Fruit fly (Drosophila melanogaster) ovary, adult (tissue): ENCODE results near the gene CG4367.

Experiments used
- CG17801 ChIP-seq: fragments of 200-800 bp; optimal IDR thresholded peaks from 2 replicates; lab custom pipeline; 2019; ENCODE audit warnings: missing biosample characterization, mild to moderate bottlenecking, missing genetic modification characterization, moderate library complexity; ENCODE audit not compliant: partially characterized antibody

The CG4367 gene

DNA sequence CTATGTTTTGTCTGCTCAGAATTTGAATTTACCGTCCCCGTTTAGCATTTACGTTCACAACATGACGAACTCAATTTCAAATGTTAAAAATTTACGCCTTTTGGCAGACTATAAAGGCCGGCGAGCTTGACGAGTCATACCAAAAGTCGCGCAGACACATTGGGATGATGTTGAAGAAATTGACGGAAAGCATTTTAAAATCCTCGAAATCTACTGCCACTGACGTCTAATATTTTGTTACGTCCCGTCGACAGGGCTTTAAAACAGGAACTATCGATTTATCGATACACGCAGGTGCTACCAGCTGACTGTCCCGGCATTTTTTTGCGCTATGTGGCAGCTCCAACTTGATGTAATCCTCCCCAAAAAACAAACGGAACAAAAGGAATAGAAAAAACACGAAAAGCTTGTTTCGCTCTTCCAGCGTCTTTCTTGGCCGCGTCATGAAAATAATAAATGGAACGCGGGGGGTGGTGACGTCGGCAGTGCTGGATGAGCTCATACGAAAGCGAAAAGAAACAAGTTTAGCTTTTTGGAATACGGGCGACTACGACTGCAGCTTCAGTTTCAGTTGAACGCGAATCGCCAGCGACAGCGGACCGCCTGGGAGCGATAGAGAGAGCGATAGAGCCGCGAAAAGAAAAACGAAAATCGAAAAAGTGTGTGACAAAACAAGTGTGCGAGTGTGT is 4.3 kb upstream of the CG4367 start, which contains the start of gene Orp8:
TSS of gene Orp8 (plus strand) at position 373 of the 689 bp plus-strand sequence.
- peak; percentile 87 for TF ChIP-seq CG17801

DNA sequence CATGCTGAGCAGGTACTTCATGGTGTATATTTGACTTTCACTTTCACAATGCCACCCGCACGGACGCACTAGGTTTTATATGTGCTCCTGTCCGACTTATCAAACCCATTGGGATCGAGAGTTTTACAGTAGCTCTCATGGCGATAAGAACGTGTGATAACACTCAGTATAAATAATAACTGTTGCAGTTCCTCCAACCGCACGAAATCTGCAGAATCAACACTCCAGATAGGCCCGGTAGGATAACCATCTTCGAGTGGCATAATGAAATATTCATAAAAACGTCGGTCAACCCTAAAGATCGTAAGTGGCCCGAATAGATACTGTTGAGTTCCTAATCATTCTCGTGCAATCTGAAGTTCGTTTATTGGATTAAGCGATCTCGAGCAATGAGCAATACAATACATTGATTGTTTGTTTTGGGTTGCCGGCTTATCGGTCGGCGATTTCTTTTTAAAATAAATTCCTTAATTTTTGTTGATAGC is 2.8 kb upstream of the CG4367 start, which contains the start of gene CG4362:
TSS of gene CG4362 (minus strand) at position 51 of the 485 bp plus-strand sequence.
- no peak for TF ChIP-seq CG17801

DNA sequence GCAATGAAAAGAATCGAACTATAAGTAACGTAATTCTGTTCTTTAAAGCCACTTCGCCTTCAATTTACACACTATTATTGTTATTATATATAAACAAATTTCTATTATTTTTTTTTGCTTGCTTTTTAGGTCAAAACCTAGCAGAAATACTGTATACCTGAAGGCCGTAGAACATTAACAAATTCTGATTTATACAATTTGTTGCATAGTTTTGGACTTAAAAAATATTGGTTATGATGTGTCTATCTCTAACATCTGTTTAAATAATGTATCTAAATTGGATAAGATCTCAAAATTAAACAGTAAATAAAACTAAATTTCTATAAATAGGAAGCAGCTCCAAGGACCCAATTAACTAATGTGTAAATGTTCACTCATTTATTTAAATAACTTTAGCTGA is 1.1 kb upstream of the CG4367 start:
- peak; percentile 49 for TF ChIP-seq CG17801

DNA sequence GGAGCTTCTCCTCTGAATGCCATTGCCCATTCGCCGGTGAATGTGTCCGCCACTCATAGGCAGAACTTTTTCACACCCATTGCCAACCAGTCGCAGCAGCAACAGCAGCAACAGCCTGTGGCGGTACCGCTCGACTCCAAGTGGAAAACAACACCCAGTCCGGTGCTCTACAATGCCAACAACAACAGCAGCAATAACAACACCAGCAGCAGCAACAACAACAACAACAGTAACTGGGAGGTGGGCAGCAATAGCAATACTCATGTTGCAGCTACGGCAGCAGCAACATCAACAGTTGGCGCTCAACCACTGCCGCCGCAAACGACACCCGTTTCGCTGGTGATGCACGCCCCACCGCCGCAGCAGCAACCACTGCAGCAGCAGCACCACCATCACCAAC is 11.1 kb downstream of the CG4367 start:
- TF ChIP-seq CG17801 = no peak

DNA sequence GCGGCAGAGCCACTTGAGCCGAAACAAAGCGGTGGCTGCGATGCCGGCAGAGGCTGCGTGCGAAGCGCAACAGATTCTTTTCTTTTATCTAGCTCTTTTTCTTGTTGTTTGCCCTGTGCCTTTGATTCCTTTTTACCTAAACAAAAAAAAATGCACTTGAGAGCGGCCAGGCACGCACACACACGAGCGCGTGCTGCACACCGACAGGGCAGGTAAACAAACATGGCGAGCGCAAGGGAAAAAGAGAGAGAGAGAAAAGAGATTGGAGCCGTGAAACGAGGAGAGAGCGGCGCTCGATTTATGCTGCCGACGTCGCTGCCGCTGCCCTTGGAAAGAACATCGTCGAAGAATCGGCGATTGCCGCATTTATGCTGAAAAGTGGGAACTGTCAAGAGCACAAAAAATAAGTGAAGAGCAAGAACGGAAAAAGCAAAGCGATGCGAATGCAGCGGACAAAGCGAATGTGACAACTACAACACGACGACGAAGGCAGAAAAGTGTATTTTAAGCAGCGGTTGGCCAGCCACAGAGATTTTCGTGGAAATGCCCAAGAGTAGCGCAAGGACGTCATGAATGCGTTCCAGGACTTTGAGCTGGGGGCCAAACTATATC is 11.8 kb downstream of the CG4367 start:
- TF ChIP-seq CG17801 = no peak

DNA sequence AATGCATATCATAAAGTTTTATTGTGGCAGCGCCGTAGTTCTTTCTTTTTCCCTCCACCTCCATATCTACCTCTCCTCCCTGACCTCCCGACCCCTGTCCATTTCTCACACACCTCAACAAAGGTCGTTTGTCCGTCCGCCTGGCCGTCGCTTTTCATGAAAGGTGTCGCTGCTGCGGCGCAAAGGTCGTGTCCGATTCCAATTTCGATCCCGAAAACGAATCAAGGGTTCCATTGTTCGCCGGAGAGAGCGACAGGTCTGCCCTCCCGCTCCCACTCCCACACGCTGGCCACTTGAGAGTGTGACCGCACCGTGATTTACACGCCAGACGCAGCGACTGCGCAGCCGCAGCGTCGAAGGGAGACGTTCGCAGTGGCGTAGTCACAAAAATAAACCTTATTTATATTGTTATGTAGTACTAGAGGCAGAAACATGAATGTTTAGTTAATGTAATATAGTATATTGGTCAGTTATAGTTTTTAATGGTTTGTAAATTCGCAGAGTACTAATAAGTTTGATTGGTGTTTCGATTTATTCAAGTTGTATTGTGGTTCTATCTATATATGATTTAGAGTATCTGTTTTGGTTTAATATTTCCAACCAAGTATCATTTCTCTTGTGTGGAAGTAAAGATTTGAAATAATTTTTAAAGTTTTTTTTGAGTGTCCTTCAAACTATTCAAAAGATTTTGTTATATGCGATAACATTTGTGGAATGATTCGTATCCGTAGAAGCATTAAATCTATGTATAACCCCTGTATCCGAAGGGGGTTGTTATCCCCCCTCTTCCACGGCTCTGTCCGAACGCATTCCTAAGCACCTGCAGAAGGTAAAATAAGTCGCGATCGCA is 12.5 kb downstream of the CG4367 start:
- peak; percentile 14 for TF ChIP-seq CG17801

DNA sequence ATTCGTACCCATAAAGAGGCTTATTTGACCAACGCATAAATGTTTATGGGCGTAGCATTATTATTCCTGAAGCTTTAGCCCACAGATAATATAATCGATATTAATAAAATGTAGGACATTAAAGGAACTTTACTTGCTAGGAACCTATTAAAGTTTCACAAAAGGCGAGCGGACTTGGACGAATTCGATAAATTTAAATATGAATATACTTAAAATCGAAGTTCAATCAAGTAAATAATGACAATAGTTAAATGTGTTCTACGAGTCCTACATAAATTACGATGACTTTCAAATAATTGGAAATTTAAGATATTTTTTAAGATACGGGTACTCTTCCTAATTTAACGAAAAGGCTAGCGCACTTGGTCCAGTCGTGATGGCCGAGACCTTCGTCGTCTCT is 13.2 kb downstream of the CG4367 start:
- TF ChIP-seq CG17801 = no peak

DNA sequence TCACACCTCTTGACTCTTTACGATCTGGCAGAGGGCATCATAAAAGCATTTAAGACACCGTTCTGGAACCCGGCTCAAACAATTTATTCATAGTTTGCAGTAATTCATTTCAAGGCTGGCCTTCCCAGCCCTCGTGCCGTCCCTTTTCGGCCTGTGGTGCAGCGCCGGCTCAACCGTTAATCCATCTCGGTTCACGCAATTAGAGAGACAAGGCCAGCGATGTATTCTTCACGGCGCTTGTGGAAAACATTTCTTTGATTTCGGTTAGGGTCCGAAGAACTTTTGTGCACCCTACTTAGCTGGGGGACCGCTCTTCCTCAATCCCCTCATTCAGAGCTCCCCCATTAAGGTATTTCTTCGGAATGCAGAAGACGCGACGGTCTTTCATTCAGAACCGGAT is 13.7 kb downstream of the CG4367 start:
- TF ChIP-seq CG17801 = no peak

DNA sequence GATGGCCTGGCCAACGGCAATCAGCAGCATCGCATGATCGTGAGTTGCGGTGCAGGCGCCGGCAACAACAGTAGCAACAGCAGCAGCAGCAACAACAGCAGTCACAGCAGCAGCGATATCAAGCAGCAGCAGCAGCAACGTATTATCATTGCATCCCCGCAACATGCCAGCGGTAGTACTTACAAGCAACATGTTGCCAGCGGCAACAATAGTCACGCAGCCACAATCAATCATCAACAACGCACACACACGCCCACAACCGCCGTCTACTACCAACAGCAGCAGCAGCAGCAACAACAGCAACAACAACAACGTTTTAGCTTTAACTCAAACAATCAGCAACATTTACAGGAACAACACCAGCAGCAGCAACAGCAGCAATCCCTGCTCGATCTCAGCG is 16.2 kb downstream of the CG4367 start:
- TF ChIP-seq CG17801 = no peak

DNA sequence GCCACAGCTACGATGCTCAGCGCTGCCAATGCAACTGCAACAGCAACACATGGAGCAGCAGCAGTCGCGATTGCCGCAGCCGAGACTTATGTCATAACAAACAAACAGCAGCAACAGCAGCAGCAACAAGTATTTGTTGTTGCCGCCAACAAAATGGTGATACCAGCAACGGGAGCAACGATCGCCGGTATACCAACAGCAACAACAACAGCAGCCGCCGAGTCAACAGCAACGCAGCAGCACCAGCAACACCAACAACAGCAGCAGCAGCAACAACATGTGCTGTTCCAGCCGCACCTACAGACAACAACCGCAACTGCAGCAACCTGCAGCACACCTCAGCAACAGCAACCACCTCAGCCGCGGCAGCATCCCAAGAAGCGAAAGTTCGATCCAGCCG is 16.7 kb downstream of the CG4367 start:
- TF ChIP-seq CG17801 = no peak

DNA sequence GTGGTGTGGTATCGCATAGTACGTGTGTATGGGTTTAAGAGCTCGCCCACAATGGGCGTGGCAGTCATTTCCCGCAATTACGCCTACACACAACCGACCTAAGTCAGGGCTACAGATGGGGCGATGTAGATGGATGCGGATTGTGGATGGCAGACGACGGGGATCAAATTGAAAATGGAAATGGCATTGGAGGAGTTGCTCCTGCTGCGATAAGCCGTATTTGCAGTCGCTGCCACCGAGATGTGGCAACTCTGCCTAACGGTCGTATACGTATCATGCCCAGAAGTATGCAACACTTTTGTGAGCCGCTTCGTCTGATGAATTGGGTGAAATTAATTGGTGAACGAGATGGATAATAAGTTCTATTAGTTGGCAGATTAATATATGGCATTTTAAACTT is 18.0 kb downstream of the CG4367 start:
- no peak for TF ChIP-seq CG17801

DNA sequence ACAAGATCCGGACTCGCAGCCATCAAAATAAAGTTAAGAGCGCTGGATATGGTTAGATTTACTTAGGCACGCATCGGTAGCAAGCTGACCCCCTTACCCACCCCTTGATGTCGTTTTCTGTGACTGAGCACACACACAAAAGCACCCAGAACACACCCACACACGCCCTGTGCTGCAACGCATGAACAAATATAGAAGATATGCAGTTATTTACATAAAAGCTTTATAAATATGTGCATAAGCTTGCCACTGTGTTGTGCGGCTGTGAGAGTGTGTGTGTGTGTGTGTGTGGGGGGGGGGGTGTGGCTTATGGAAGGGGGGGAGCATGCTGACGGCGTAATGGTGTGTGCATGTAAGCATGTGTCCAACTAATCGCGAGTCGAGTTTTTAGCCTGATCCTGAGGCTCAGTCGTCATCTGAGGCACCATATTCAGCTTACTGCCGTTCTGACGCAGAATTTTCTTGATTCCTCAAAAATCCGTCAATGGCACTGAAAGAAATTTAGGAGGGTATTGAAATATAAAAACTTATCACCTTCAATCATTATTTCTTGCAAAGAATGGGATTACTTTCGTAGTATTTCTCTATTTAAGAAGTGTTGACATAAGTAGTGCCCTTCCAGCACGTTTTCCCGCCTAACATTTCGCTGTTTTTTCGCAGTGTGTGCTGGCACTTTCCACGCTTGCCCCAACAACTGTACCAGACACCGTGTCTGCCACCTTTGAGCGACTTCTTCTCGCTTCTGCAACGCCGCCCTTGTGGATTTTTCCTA is 18.9 kb downstream of the CG4367 start:
- no peak for TF ChIP-seq CG17801

DNA sequence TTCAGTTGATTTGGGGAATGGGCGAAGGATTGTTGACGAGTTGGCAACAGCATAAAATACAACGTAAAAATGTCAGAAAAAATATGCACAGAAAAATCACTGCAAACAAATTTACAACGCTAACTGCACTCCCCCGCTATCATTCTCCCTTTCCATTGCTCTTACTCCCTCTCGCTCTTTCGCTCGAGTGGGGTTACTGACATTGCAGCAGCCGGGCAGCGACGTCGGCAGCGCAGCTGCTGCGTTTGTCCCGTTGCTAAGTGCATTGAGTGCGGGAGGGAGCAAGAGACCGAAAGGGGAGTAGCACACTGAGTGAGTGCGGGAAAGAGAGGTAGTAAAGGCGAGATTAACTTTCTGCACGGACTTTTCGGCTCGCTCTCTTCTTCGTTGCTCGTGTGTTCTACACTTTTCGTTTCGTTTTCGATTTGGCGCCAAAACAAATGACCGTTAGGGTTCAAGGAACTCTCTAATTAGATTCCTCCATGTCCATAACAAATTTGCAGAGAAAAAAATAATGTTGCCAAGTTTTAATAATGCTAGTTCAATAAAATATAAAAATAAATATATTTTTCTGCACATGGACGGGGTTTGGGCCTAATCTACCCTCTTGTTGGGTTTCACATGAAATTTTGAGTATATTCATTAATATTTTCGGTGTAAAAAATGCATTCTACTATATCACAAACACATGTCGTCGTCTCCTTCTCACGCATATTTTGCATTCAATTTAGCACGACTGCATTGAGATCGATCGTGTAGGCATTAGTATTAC is 20.5 kb downstream of the CG4367 start:
- peak; percentile 43 for TF ChIP-seq CG17801

DNA sequence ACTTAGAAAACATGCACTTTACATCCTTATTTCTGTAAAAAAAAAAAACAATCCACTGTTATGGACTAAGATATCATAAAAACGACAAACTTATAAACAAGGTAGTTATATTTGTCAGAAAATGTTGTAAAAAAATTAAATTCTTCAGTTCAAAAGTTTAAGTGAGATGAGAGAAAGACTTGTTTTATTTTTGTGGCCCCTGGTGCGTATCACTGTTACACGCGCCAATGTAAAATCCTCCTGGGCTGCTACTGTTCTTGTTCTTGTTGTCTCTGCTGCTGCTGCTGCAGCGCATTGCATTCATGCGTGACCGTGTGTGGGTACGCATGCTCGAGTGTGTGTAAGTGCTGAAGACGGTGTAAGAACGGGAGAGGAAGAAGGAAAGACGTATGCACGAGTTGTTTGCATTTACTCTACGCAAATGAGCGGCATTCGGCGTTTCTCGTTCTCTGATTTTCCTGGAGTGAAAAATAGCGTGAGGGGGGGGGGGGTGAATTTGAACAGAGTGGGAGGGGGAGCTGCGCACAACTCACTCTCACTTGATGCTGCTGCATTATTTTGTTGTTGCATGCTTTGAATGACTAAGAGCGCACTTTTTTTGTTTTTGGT is 21.1 kb downstream of the CG4367 start:
- no peak for TF ChIP-seq CG17801
